Worm (Caenorhabditis elegans) whole organism, L4 larva: ENCODE results near the gene F22B7.3.

ENCODE experiments used
- F10B5.3 ChIP-seq: sonication (generic microtip); optimal IDR thresholded peaks from 2 replicates; lab custom pipeline; 2016; ENCODE audit warnings: mild to moderate bottlenecking, missing genetic modification characterization, missing compliant biosample characterization
- F37D6.2 ChIP-seq: sonication (generic microtip); optimal IDR thresholded peaks from 2 replicates; lab custom pipeline; 2016; ENCODE audit warnings: mild to moderate bottlenecking, missing genetic modification characterization, missing compliant biosample characterization
- F44E2.7 ChIP-seq: fragments of 200-800 bp; sonication (Bioruptor generic); IDR thresholded peaks from 2 replicates; pipeline ENCODE4 v2.1.2; 2022; ENCODE audit warnings: missing genetic modification characterization, missing compliant biosample characterization
- F49E8.2 ChIP-seq: sonication (generic microtip); optimal IDR thresholded peaks from 2 replicates; lab custom pipeline; 2016; ENCODE audit warnings: missing compliant biosample characterization, mild to moderate bottlenecking, missing genetic modification characterization, borderline replicate concordance
- R02D3.7 ChIP-seq: fragments of 150-350 bp; sonication (generic microtip); optimal IDR thresholded peaks from 3 replicates; lab custom pipeline; 2014; ENCODE audit warnings: missing biosample characterization, missing genetic modification characterization
- T26A8.4 ChIP-seq: fragments of 200-800 bp; sonication (Bioruptor generic); IDR thresholded peaks from 2 replicates; pipeline ENCODE4 v1.3.6; 2022; ENCODE audit warnings: missing genetic modification characterization, missing compliant biosample characterization
- Y105C5A.15 ChIP-seq: fragments of 200-800 bp; sonication (Bioruptor generic); IDR thresholded peaks from 2 replicates; pipeline ENCODE4 v1.3.6; 2022; ENCODE audit warnings: missing genetic modification characterization, missing compliant biosample characterization
- ZK337.2 ChIP-seq: fragments of 200-800 bp; sonication (Bioruptor generic); IDR thresholded peaks from 2 replicates; pipeline ENCODE4 v1.3.6; 2022; ENCODE audit warnings: missing genetic modification reagents, missing genetic modification characterization, missing compliant biosample characterization
- ZK546.5 ChIP-seq, 2 experiments: sonication (generic microtip); optimal IDR thresholded peaks; 2 replicates each; lab custom pipeline; 2017; ENCODE audit warnings: missing biosample characterization in 2 of 2, missing genetic modification characterization in 2 of 2
- ama-1 ChIP-seq: fragments of 150-350 bp; optimal IDR thresholded peaks from 2 replicates; lab custom pipeline; 2014; ENCODE audit warnings: inconsistent platforms, mixed read lengths
- attf-4 ChIP-seq: sonication (generic microtip); optimal IDR thresholded peaks from 3 replicates; lab custom pipeline; 2017; ENCODE audit warnings: missing biosample characterization, missing genetic modification characterization
- ceh-28 ChIP-seq: fragments of 150-350 bp; optimal IDR thresholded peaks from 2 replicates; lab custom pipeline; 2014; ENCODE audit warnings: missing biosample characterization, missing genetic modification reagents, missing genetic modification characterization
- ceh-62 ChIP-seq: sonication (generic microtip); optimal IDR thresholded peaks from 2 replicates; lab custom pipeline; 2017; ENCODE audit warnings: missing biosample characterization, missing genetic modification characterization
- ceh-82 ChIP-seq: sonication (generic microtip); optimal IDR thresholded peaks from 2 replicates; lab custom pipeline; 2017; ENCODE audit warnings: missing biosample characterization, missing genetic modification characterization
- ctbp-1 ChIP-seq: fragments of 200-800 bp; sonication (Bioruptor generic); IDR thresholded peaks from 2 replicates; pipeline ENCODE4 v1.3.6; 2022; ENCODE audit warnings: missing genetic modification reagents, missing genetic modification characterization, missing compliant biosample characterization
- daf-8 ChIP-seq: fragments of 200-800 bp; sonication (Bioruptor generic); IDR thresholded peaks from 2 replicates; pipeline ENCODE4 v1.3.6; 2022; ENCODE audit warnings: missing genetic modification characterization, missing compliant biosample characterization
- dmd-8 ChIP-seq: fragments of 200-800 bp; sonication (Bioruptor generic); IDR thresholded peaks from 2 replicates; pipeline ENCODE4 v1.3.6; 2022; ENCODE audit warnings: missing genetic modification characterization, missing compliant biosample characterization
- dmd-9 ChIP-seq: fragments of 200-800 bp; sonication (Bioruptor generic); IDR thresholded peaks from 2 replicates; pipeline ENCODE4 v1.3.6; 2022; ENCODE audit warnings: missing genetic modification reagents, missing genetic modification characterization, missing compliant biosample characterization
- dve-1 ChIP-seq: sonication (generic microtip); optimal IDR thresholded peaks from 2 replicates; lab custom pipeline; 2017; ENCODE audit warnings: antibody characterized with exemption, mild to moderate bottlenecking, missing genetic modification characterization, missing compliant biosample characterization; ENCODE audit not compliant: insufficient read depth
- fkh-10 ChIP-seq: fragments of 150-350 bp; optimal IDR thresholded peaks from 2 replicates; lab custom pipeline; 2014; ENCODE audit warnings: missing biosample characterization, missing genetic modification reagents, missing genetic modification characterization
- gei-8 ChIP-seq: fragments of 200-800 bp; sonication (Bioruptor generic); optimal IDR thresholded peaks from 2 replicates; lab custom pipeline; 2018; ENCODE audit warnings: mild to moderate bottlenecking, missing genetic modification characterization, missing compliant biosample characterization
- lin-15B ChIP-seq: fragments of 150-350 bp; sonication (generic microtip); optimal IDR thresholded peaks from 3 replicates; lab custom pipeline; 2014; ENCODE audit warnings: missing biosample characterization, missing genetic modification characterization
- lir-3 ChIP-seq: sonication (generic microtip); optimal IDR thresholded peaks from 2 replicates; lab custom pipeline; 2016; ENCODE audit warnings: mild to moderate bottlenecking, missing genetic modification characterization, missing compliant biosample characterization
- madf-9 ChIP-seq: fragments of 200-800 bp; sonication (Bioruptor generic); conservative IDR thresholded peaks from 2 replicates; pipeline ENCODE4 v1.3.6; 2022; ENCODE audit warnings: missing genetic modification reagents, missing genetic modification characterization, missing compliant biosample characterization
- mdl-1 ChIP-seq, 2 experiments: fragments of 150-350 bp in 1 of 2; sonication (generic microtip) in 1 of 2; optimal IDR thresholded peaks; 2 replicates each; lab custom pipeline; 2014 to 2017; ENCODE audit warnings: missing biosample characterization in 2 of 2, missing genetic modification characterization in 2 of 2
- mdt-29 ChIP-seq: fragments of 200-800 bp; sonication (Bioruptor generic); IDR thresholded peaks from 2 replicates; pipeline ENCODE4 v1.3.6; 2022; ENCODE audit warnings: missing genetic modification reagents, missing genetic modification characterization, missing compliant biosample characterization
- mep-1 ChIP-seq: fragments of 150-350 bp; sonication (generic microtip); optimal IDR thresholded peaks from 3 replicates; lab custom pipeline; 2014; ENCODE audit warnings: missing biosample characterization, missing genetic modification characterization
- mes-2 ChIP-seq: sonication (generic microtip); optimal IDR thresholded peaks from 2 replicates; lab custom pipeline; 2016; ENCODE audit warnings: missing genotype, mild to moderate bottlenecking, missing genetic modification characterization, missing compliant biosample characterization; ENCODE audit not compliant: poor library complexity, severe bottlenecking
- nhr-10 ChIP-seq: fragments of 150-350 bp; optimal IDR thresholded peaks from 2 replicates; lab custom pipeline; 2014; ENCODE audit warnings: missing biosample characterization, missing genetic modification characterization
- nhr-11 ChIP-seq: fragments of 150-350 bp; optimal IDR thresholded peaks from 2 replicates; lab custom pipeline; 2014; ENCODE audit warnings: missing biosample characterization, missing genetic modification characterization
- nhr-111 ChIP-seq: fragments of 200-800 bp; sonication (Bioruptor generic); optimal IDR thresholded peaks from 2 replicates; lab custom pipeline; 2018; ENCODE audit warnings: mild to moderate bottlenecking, missing genetic modification characterization, missing compliant biosample characterization
- nhr-237 ChIP-seq: sonication (generic microtip); optimal IDR thresholded peaks from 2 replicates; lab custom pipeline; 2017; ENCODE audit warnings: missing biosample characterization, missing genetic modification characterization
- nhr-25 ChIP-seq: sonication (generic microtip); optimal IDR thresholded peaks from 2 replicates; lab custom pipeline; 2017; ENCODE audit warnings: missing genetic modification characterization, mild to moderate bottlenecking, missing compliant biosample characterization, antibody characterized with exemption, moderate library complexity, borderline replicate concordance; ENCODE audit not compliant: insufficient read depth
- nhr-28 ChIP-seq: fragments of 150-350 bp; optimal IDR thresholded peaks from 2 replicates; lab custom pipeline; 2014; ENCODE audit warnings: missing biosample characterization, missing genetic modification characterization
- nhr-41 ChIP-seq: fragments of 200-800 bp; sonication (Bioruptor generic); IDR thresholded peaks from 2 replicates; pipeline ENCODE4 v1.3.6; 2022; ENCODE audit warnings: missing genetic modification reagents, missing genetic modification characterization, missing compliant biosample characterization
- nhr-42 ChIP-seq: fragments of 200-800 bp; sonication (Bioruptor generic); IDR thresholded peaks from 2 replicates; pipeline ENCODE4 v1.3.6; 2022; ENCODE audit warnings: missing genetic modification characterization, missing compliant biosample characterization
- pha-4 ChIP-seq, 2 experiments: fragments of 150-350 bp in 1 of 2; fragments of 200-800 bp in 1 of 2; sonication (Bioruptor generic) in 1 of 2; IDR thresholded peaks in 1 of 2; optimal IDR thresholded peaks in 1 of 2; 2 replicates each; pipeline versions ENCODE4 v1.3.6 to Lab custom; 2014 to 2022; ENCODE audit warnings: missing genetic modification characterization in 2 of 2, missing genetic modification reagents in 2 of 2, missing biosample characterization in 1 of 2, missing compliant biosample characterization in 1 of 2
- pqm-1 ChIP-seq: sonication (generic microtip); optimal IDR thresholded peaks from 2 replicates; lab custom pipeline; 2017; ENCODE audit warnings: missing biosample characterization, missing genetic modification characterization
- rbr-2 ChIP-seq: sonication (generic microtip); optimal IDR thresholded peaks from 2 replicates; lab custom pipeline; 2016; ENCODE audit warnings: missing genotype, missing genetic modification characterization, missing compliant biosample characterization
- sdz-12 ChIP-seq: fragments of 200-800 bp; sonication (Bioruptor generic); optimal IDR thresholded peaks from 2 replicates; lab custom pipeline; 2018; ENCODE audit warnings: mild to moderate bottlenecking, missing genetic modification characterization, missing compliant biosample characterization
- set-16 ChIP-seq: fragments of 200-800 bp; sonication (Bioruptor generic); IDR thresholded peaks from 2 replicates; pipeline ENCODE4 v1.3.6; 2022; ENCODE audit warnings: missing genetic modification reagents, missing genetic modification characterization, missing compliant biosample characterization
- spr-1 ChIP-seq: sonication (generic microtip); optimal IDR thresholded peaks from 2 replicates; lab custom pipeline; 2016; ENCODE audit warnings: mild to moderate bottlenecking, missing genetic modification characterization, missing compliant biosample characterization
- tra-1 ChIP-seq: fragments of 200-800 bp; sonication (Bioruptor generic); IDR thresholded peaks from 2 replicates; pipeline ENCODE4 v1.3.6; 2022; ENCODE audit warnings: missing genetic modification reagents, missing genetic modification characterization, missing compliant biosample characterization
- unc-62 ChIP-seq, 3 experiments: fragments of 150-350 bp in 1 of 3; sonication (generic microtip); optimal IDR thresholded peaks in 2 of 3; peaks in 1 of 3; 1 replicate in 1 of 3; 2 replicates in 2 of 3; lab custom pipeline; 2014 to 2017; ENCODE audit warnings: missing biosample characterization in 3 of 3, missing genetic modification characterization in 3 of 3, missing genetic modification reagents in 3 of 3, missing genotype in 1 of 3
- zag-1 ChIP-seq: fragments of 150-350 bp; optimal IDR thresholded peaks from 2 replicates; lab custom pipeline; 2014; ENCODE audit warnings: missing biosample characterization, missing genetic modification characterization
- zip-2 ChIP-seq: fragments of 150-350 bp; optimal IDR thresholded peaks from 2 replicates; lab custom pipeline; 2014; ENCODE audit warnings: missing biosample characterization, missing genetic modification characterization
- ztf-7 ChIP-seq: fragments of 150-350 bp; optimal IDR thresholded peaks from 2 replicates; lab custom pipeline; 2014; ENCODE audit warnings: missing biosample characterization, missing genetic modification characterization

F22B7.3 gene

DNA sequence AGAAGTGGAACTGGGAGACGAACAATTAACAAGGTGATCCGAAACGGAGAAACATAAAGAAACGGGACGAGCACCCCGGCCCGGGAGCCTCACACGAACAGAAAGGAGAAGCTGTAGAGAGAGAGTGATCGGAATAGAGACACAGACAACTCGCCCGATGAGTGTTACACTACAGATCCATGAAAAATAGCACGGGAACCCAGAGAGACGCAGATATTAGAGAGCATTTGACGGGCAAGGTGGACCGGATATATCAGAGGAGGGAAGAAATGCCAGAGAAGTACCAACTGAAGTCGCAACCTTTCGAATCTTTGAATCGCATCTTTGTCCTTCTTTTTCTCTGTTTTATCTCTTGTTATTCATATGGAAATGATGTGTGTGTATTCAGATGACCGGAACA is 35.7 kb downstream of the F22B7.3 start, which contains the start of gene anmt-1:
anmt-1 (plus strand) TSS at position 388 of the 400 bp plus-strand sequence.
- TF ChIP-seq sdz-12 (GFP tag; lab: Kevin White, UChicago) (no peak), ama-1 (lab: Kevin White, UChicago) (no peak), F44E2.7 (GFP tag; lab: Robert Waterston, UW) (no peak), mes-2 (tag; lab: Kevin White, UChicago) (peak; percentile 45), set-16 (GFP tag; lab: Robert Waterston, UW) (no peak), ZK337.2 (GFP tag; lab: Robert Waterston, UW) (no peak), fkh-10 (GFP tag; lab: Kevin White, UChicago) (no peak), pqm-1 (tag; lab: Kevin White, UChicago) (no peak), R02D3.7 (no peak)

DNA sequence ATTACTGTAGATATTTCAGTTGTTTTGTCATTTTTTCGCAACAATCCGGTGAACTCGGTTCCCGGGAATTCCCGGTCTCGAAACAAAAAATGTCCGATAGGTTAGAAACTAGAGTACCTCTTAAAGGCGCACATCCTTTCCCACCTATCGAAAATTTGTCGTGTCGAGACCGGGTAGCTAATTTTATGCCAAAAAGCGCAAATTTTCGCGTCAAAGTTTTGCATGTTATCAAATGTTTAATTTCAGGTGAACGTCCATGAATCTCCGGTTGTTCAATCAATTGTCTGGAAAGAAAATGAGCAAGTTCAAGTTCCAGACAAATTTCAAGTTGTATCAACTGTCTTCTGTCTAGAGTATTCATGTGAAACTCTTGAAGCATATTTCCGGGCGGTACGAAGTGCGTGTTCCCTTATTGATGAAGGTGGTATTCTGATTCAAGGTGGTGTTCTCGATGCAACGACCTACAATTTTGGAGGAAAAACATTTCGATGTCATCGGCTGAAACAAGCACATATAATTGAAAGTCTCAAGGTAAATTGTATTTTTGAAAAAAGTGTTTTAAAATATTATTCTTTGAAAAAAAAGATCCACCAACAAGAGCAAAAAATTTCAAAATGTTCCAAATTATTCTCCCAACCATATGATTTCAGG is 37.0 kb downstream of the F22B7.3 start:
- no peak for TF ChIP-seq F44E2.7 (GFP tag; lab: Robert Waterston, UW)
- TF ChIP-seq lir-3, result no peak
- TF ChIP-seq unc-62 (GFP tag; optimal IDR thresholded peaks at IDR 0.05 in 1 of 2; lab: Kevin White, UChicago), result peak in 1 of 2 experiments; percentile 88
- TF ChIP-seq unc-62 (tag; optimal IDR thresholded peaks at IDR 0.05; lab: Kevin White, UChicago), result no peak
- TF ChIP-seq ceh-82 (tag; lab: Kevin White, UChicago), result no peak
- no peak for TF ChIP-seq zip-2 (tag; lab: Kevin White, UChicago)
- TF ChIP-seq ceh-28 (tag; lab: Kevin White, UChicago), result no peak
- no peak for TF ChIP-seq nhr-10 (tag; lab: Kevin White, UChicago)
- TF ChIP-seq mep-1 (tag; lab: Kevin White, UChicago), result peak; percentile 27
- no peak for TF ChIP-seq attf-4 (tag; lab: Kevin White, UChicago)
- TF ChIP-seq F37D6.2 (tag; lab: Kevin White, UChicago), result no peak
- TF ChIP-seq spr-1 (tag; lab: Kevin White, UChicago), result no peak
- peak; percentile 34; the same call in 1 of the 2 replicates for TF ChIP-seq ctbp-1 (GFP tag; lab: Robert Waterston, UW)
- TF ChIP-seq F10B5.3 (tag; lab: Kevin White, UChicago), result no peak
- no peak for TF ChIP-seq tra-1
- TF ChIP-seq gei-8 (GFP tag; lab: Kevin White, UChicago), result no peak
- TF ChIP-seq dmd-8 (GFP tag; lab: Robert Waterston, UW), result no peak
- TF ChIP-seq ztf-7, result no peak
- TF ChIP-seq nhr-111 (GFP tag; lab: Kevin White, UChicago), result peak; percentile 29
- no peak for TF ChIP-seq nhr-11 (tag; lab: Kevin White, UChicago)
- no peak for TF ChIP-seq F49E8.2 (tag; lab: Kevin White, UChicago)
- peak; percentile 69; the same call in 1 of the 2 replicates for TF ChIP-seq pha-4 (GFP tag; IDR thresholded peaks at IDR 0.05; lab: Robert Waterston, UW)
- no peak for TF ChIP-seq pha-4 (tag; optimal IDR thresholded peaks at IDR 0.05; lab: Kevin White, UChicago)
- TF ChIP-seq zag-1 (tag; lab: Kevin White, UChicago), result no peak
- no peak for TF ChIP-seq daf-8 (GFP tag; lab: Robert Waterston, UW)
- TF ChIP-seq nhr-28, result no peak
- TF ChIP-seq R02D3.7, result no peak
- no peak for TF ChIP-seq nhr-41 (GFP tag; lab: Robert Waterston, UW)
- TF ChIP-seq nhr-25 (tag; lab: Kevin White, UChicago), result no peak
- TF ChIP-seq nhr-237, result no peak
- no peak for TF ChIP-seq madf-9 (GFP tag; lab: Robert Waterston, UW)
- TF ChIP-seq Y105C5A.15, result no peak
- TF ChIP-seq T26A8.4, result peak; percentile 74; the same call in 1 of the 2 replicates
- TF ChIP-seq ZK546.5 (tag; optimal IDR thresholded peaks at IDR 0.05; lab: Kevin White, UChicago), result no peak
- TF ChIP-seq mdl-1 (tag; optimal IDR thresholded peaks at IDR 0.05; lab: Kevin White, UChicago), result no peak
- 0 out of 2 replicates have a peak, but pooled peaks have one; percentile 50 for TF ChIP-seq mdt-29
- no peak for TF ChIP-seq dmd-9 (GFP tag; lab: Robert Waterston, UW)
- no peak for TF ChIP-seq lin-15B (tag; lab: Kevin White, UChicago)
- TF ChIP-seq ceh-62 (tag; lab: Kevin White, UChicago), result no peak
- peak; percentile 18; the same call in 1 of the 2 replicates for TF ChIP-seq nhr-42 (GFP tag; lab: Robert Waterston, UW)
- TF ChIP-seq sdz-12 (GFP tag; lab: Kevin White, UChicago), result no peak
- no peak for TF ChIP-seq rbr-2 (tag; lab: Kevin White, UChicago)
- TF ChIP-seq dve-1 (tag; lab: Kevin White, UChicago), result peak; percentile 46
